Fruit fly (Drosophila melanogaster) whole organism, embryonic: ENCODE data around the gene mAChR-C.

Source experiments
- Asciz ChIP-seq: fragments of 200-800 bp; sonication (Bioruptor generic); optimal IDR thresholded peaks from 2 replicates; lab custom pipeline; 2017; ENCODE audit warnings: missing biosample characterization, mild to moderate bottlenecking, missing genetic modification characterization, missing genetic modification reagents
- CG10267 ChIP-seq: fragments of 200-800 bp; sonication (Bioruptor generic); optimal IDR thresholded peaks from 2 replicates; lab custom pipeline; 2018; ENCODE audit warnings: missing biosample characterization, mild to moderate bottlenecking, missing genetic modification characterization, moderate library complexity
- CG10321 ChIP-seq: fragments of 200-800 bp; sonication (Bioruptor generic); IDR thresholded peaks from 2 replicates; pipeline ENCODE4 v1.3.6; 2022; ENCODE audit warnings: missing biosample characterization, missing genetic modification characterization
- CG10462 ChIP-seq: fragments of 200-800 bp; sonication (Bioruptor generic); optimal IDR thresholded peaks from 2 replicates; lab custom pipeline; 2016; ENCODE audit warnings: missing biosample characterization, missing genetic modification characterization
- CG11456 ChIP-seq: fragments of 200-800 bp; sonication (Bioruptor generic); IDR thresholded peaks from 3 replicates; pipeline ENCODE4 v1.3.6; 2022; ENCODE audit warnings: missing biosample characterization, missing genetic modification characterization
- CG11696 ChIP-seq: fragments of 200-800 bp; sonication (Bioruptor generic); IDR thresholded peaks from 2 replicates; pipeline ENCODE4 v1.3.6; 2022; ENCODE audit warnings: missing biosample characterization, missing genetic modification characterization
- CG14014 ChIP-seq: fragments of 200-800 bp; sonication (Bioruptor generic); IDR thresholded peaks from 2 replicates; pipeline ENCODE4 v1.3.6; 2022; ENCODE audit warnings: missing biosample characterization, missing genetic modification characterization
- CG14441 ChIP-seq: fragments of 200-800 bp; sonication (Bioruptor generic); IDR thresholded peaks from 2 replicates; pipeline ENCODE4 v1.3.6; 2022; ENCODE audit warnings: missing biosample characterization, missing genetic modification characterization
- CG2678 ChIP-seq: fragments of 200-800 bp; sonication (Bioruptor generic); optimal IDR thresholded peaks from 3 replicates; lab custom pipeline; 2019; ENCODE audit warnings: missing biosample characterization, mild to moderate bottlenecking, missing genetic modification characterization, moderate library complexity
- CG32772 ChIP-seq: fragments of 200-800 bp; sonication (Bioruptor generic); IDR thresholded peaks from 2 replicates; pipeline ENCODE4 v1.3.6; 2022; ENCODE audit warnings: missing biosample characterization, missing genetic modification characterization
- CG3281 ChIP-seq: fragments of 200-800 bp; sonication (Bioruptor generic); optimal IDR thresholded peaks from 3 replicates; lab custom pipeline; 2017; ENCODE audit warnings: missing biosample characterization, mild to moderate bottlenecking, missing genetic modification characterization
- CG8924 ChIP-seq: fragments of 200-800 bp; optimal IDR thresholded peaks from 3 replicates; lab custom pipeline; 2019; ENCODE audit warnings: missing biosample characterization, mild to moderate bottlenecking, missing genetic modification characterization, moderate library complexity
- Deaf1 ChIP-seq: fragments of 200-800 bp; optimal IDR thresholded peaks from 3 replicates; lab custom pipeline; 2019; ENCODE audit warnings: missing biosample characterization, mild to moderate bottlenecking, missing genetic modification characterization, moderate library complexity
- E2f2 ChIP-seq: fragments of 200-800 bp; sonication (Bioruptor generic); IDR thresholded peaks from 2 replicates; pipeline ENCODE4 v1.3.6; 2022; ENCODE audit warnings: missing biosample characterization, missing genetic modification characterization
- Fer3 ChIP-seq: fragments of 200-800 bp; sonication (Bioruptor generic); optimal IDR thresholded peaks from 2 replicates; lab custom pipeline; 2018; ENCODE audit warnings: missing biosample characterization, mild to moderate bottlenecking, missing genetic modification characterization, moderate library complexity
- Gsc ChIP-seq: fragments of 200-800 bp; sonication (Bioruptor generic); IDR thresholded peaks from 2 replicates; pipeline ENCODE4 v1.3.6; 2022; ENCODE audit warnings: missing biosample characterization, missing genetic modification characterization
- Hmr ChIP-seq: fragments of 200-800 bp; sonication (Bioruptor generic); optimal IDR thresholded peaks from 3 replicates; lab custom pipeline; 2017; ENCODE audit warnings: mild to moderate bottlenecking, missing biosample characterization, missing genetic modification reagents, missing genetic modification characterization
- MBD-R2 ChIP-seq: fragments of 200-800 bp; sonication (Bioruptor generic); IDR thresholded peaks from 2 replicates; pipeline ENCODE4 v1.3.6; 2022; ENCODE audit warnings: missing biosample characterization, missing genetic modification characterization
- Meics ChIP-seq: fragments of 200-800 bp; sonication (Bioruptor generic); optimal IDR thresholded peaks from 2 replicates; lab custom pipeline; 2017; ENCODE audit warnings: missing biosample characterization, mild to moderate bottlenecking, missing genetic modification characterization
- NFAT ChIP-seq: fragments of 200-800 bp; sonication (Bioruptor generic); IDR thresholded peaks from 2 replicates; pipeline ENCODE4 v1.3.6; 2022; ENCODE audit warnings: missing biosample characterization, missing genetic modification characterization
- Neu2 ChIP-seq: fragments of 200-800 bp; sonication (Bioruptor generic); optimal IDR thresholded peaks from 3 replicates; lab custom pipeline; 2016; ENCODE audit warnings: missing biosample characterization, missing genetic modification characterization, borderline replicate concordance
- Oli ChIP-seq: fragments of 200-800 bp; sonication (Bioruptor generic); optimal IDR thresholded peaks from 2 replicates; lab custom pipeline; 2018; ENCODE audit warnings: missing biosample characterization, mild to moderate bottlenecking, missing genetic modification characterization, moderate library complexity
- Optix ChIP-seq: fragments of 200-800 bp; sonication (Bioruptor generic); IDR thresholded peaks from 3 replicates; pipeline ENCODE4 v1.3.6; 2022; ENCODE audit warnings: missing biosample characterization, missing genetic modification characterization
- Rfx ChIP-seq: fragments of 200-800 bp; sonication (Bioruptor generic); IDR thresholded peaks from 2 replicates; pipeline ENCODE4 v1.3.6; 2022; ENCODE audit warnings: missing biosample characterization, missing genetic modification characterization
- Spps ChIP-seq: fragments of 200-800 bp; sonication (Bioruptor generic); optimal IDR thresholded peaks from 2 replicates; lab custom pipeline; 2018; ENCODE audit warnings: missing biosample characterization, mild to moderate bottlenecking, missing genetic modification characterization
- Ssrp ChIP-seq: fragments of 200-800 bp; sonication (Bioruptor generic); optimal IDR thresholded peaks from 2 replicates; lab custom pipeline; 2018; ENCODE audit warnings: missing biosample characterization, mild to moderate bottlenecking, missing genetic modification characterization, moderate library complexity
- Xbp1 ChIP-seq: fragments of 200-800 bp; sonication (Bioruptor generic); optimal IDR thresholded peaks from 3 replicates; lab custom pipeline; 2016; ENCODE audit warnings: missing biosample characterization, mild to moderate bottlenecking, missing genetic modification characterization
- chinmo ChIP-seq: fragments of 200-800 bp; sonication (Bioruptor generic); IDR thresholded peaks from 4 replicates; pipeline ENCODE4 v1.3.6; 2022; ENCODE audit warnings: missing biosample characterization, missing genetic modification characterization; ENCODE audit not compliant: partially characterized antibody
- danr ChIP-seq: fragments of 200-800 bp; sonication (Bioruptor generic); IDR thresholded peaks from 2 replicates; pipeline ENCODE4 v1.3.6; 2022; ENCODE audit warnings: missing biosample characterization, missing genetic modification characterization
- disco-r ChIP-seq: fragments of 200-800 bp; sonication (Bioruptor generic); optimal IDR thresholded peaks from 2 replicates; lab custom pipeline; 2016; ENCODE audit warnings: missing biosample characterization, missing genetic modification characterization
- dm ChIP-seq: fragments of 200-800 bp; sonication (Bioruptor generic); optimal IDR thresholded peaks from 3 replicates; lab custom pipeline; 2016; ENCODE audit warnings: missing biosample characterization, missing genetic modification characterization
- dpn ChIP-seq, 2 experiments: fragments of 200-800 bp; sonication (Bioruptor generic); optimal IDR thresholded peaks; 3 replicates each; lab custom pipeline; 2016; ENCODE audit warnings: missing biosample characterization in 2 of 2, missing genetic modification characterization in 2 of 2
- fd3F ChIP-seq: fragments of 200-800 bp; sonication (Bioruptor generic); optimal IDR thresholded peaks from 2 replicates; lab custom pipeline; 2018; ENCODE audit warnings: missing biosample characterization, mild to moderate bottlenecking, missing genetic modification characterization, moderate library complexity
- fd64A ChIP-seq: fragments of 200-800 bp; sonication (Bioruptor generic); optimal IDR thresholded peaks from 3 replicates; lab custom pipeline; 2018; ENCODE audit warnings: missing biosample characterization, mild to moderate bottlenecking, missing genetic modification characterization
- fd96Cb ChIP-seq: fragments of 200-800 bp; sonication (Bioruptor generic); optimal IDR thresholded peaks from 2 replicates; lab custom pipeline; 2018; ENCODE audit warnings: missing biosample characterization, mild to moderate bottlenecking, missing genetic modification characterization, moderate library complexity
- gsb ChIP-seq: fragments of 200-800 bp; sonication (Bioruptor generic); IDR thresholded peaks from 2 replicates; pipeline ENCODE4 v1.3.6; 2022; ENCODE audit warnings: missing biosample characterization, missing genetic modification characterization
- hb ChIP-seq: fragments of 200-800 bp; sonication (Bioruptor generic); IDR thresholded peaks from 3 replicates; pipeline ENCODE4 v1.3.6; 2022; ENCODE audit warnings: missing biosample characterization, missing genetic modification characterization; ENCODE audit not compliant: partially characterized antibody
- hkb ChIP-seq, 2 experiments: fragments of 200-800 bp in 1 of 2; fragments of >200 bp in 1 of 2; sonication (Bioruptor generic) in 1 of 2; IDR thresholded peaks in 1 of 2; optimal IDR thresholded peaks in 1 of 2; 2 replicates each; pipeline versions ENCODE4 v1.3.6 to Lab custom; 2017 to 2022; ENCODE audit warnings: missing biosample characterization in 1 of 2, missing genetic modification characterization in 1 of 2
- nerfin-1 ChIP-seq: fragments of 200-800 bp; sonication (Bioruptor generic); optimal IDR thresholded peaks from 3 replicates; lab custom pipeline; 2019; ENCODE audit warnings: missing biosample characterization, mild to moderate bottlenecking, missing genetic modification characterization, moderate library complexity
- pnt ChIP-seq: fragments of 200-800 bp; sonication (Bioruptor generic); optimal IDR thresholded peaks from 3 replicates; lab custom pipeline; 2016; ENCODE audit warnings: missing biosample characterization, missing genetic modification characterization
- pros ChIP-seq: fragments of 200-800 bp; sonication (Bioruptor generic); optimal IDR thresholded peaks from 3 replicates; lab custom pipeline; 2019; ENCODE audit warnings: missing biosample characterization, mild to moderate bottlenecking, missing genetic modification characterization, moderate library complexity
- shn ChIP-seq: fragments of 200-800 bp; sonication (Bioruptor generic); optimal IDR thresholded peaks from 3 replicates; lab custom pipeline; 2016; ENCODE audit warnings: missing biosample characterization, missing genetic modification characterization
- sna ChIP-seq: fragments of 200-800 bp; sonication (Bioruptor generic); IDR thresholded peaks from 2 replicates; pipeline ENCODE4 v1.3.6; 2022; ENCODE audit warnings: missing biosample characterization, missing genetic modification characterization; ENCODE audit not compliant: partially characterized antibody
- so ChIP-seq: fragments of 200-800 bp; sonication (Bioruptor generic); IDR thresholded peaks from 3 replicates; pipeline ENCODE4 v1.3.6; 2022; ENCODE audit warnings: missing biosample characterization, missing genetic modification characterization
- stwl ChIP-seq: fragments of 200-800 bp; sonication (Bioruptor generic); optimal IDR thresholded peaks from 3 replicates; lab custom pipeline; 2018; ENCODE audit warnings: missing biosample characterization, mild to moderate bottlenecking, missing genetic modification characterization, moderate library complexity
- vfl ChIP-seq: fragments of 200-800 bp; sonication (Bioruptor generic); optimal IDR thresholded peaks from 2 replicates; lab custom pipeline; 2016; ENCODE audit warnings: missing biosample characterization, missing genetic modification characterization
- wek ChIP-seq: fragments of 200-800 bp; sonication (Bioruptor generic); optimal IDR thresholded peaks from 3 replicates; lab custom pipeline; 2018; ENCODE audit warnings: missing biosample characterization, mild to moderate bottlenecking, missing genetic modification characterization, moderate library complexity

mAChR-C gene

DNA sequence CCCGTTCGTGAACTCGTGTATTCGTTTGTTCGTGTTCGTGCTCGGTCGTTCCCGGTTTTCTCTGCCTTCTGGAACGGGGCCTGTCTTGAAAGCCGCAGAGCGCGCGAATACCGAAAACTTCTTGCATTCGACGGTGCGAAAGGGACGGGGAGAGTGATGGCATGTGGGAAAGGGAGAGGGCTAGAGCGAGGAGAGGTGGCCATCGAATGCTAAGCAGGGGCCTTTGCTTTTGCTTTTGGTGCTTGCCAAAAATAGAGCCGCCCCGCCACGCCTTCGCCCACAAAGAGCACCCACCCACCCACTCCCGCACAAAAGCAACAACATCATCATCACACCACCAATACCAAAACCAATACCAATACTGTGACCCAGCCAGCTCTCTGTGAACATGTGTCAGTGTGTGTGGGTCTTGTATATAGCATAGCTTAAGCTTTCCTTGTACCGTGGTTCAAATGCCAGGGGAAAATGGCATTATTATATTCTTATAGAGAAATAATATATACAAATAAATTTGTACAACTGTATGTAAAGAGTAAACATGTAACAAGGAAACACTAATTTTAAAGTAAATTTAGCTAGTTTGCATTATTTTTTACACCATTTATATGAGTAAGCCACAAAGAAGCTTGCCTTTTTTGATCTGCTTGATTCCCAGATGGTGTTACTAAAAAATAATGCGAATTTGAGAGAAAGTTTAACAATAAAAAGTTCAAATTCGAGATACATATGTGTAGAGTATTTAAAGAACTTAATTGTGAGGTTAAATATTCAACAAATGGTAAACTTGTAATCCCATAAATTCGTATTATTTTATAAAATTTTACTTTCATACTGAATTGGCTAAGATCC lies 34.9 kb upstream of the mAChR-C start, which contains the start of gene CG14434 (continued):
- TF ChIP-seq CG10462 (GFP tag; lab: Kevin White, UChicago): peak; percentile 70
- no peak for TF ChIP-seq MBD-R2
- TF ChIP-seq CG10321 (GFP tag; lab: Robert Waterston, UW): peak; percentile 14; the same call in 1 of the 2 replicates
- TF ChIP-seq sna (GFP tag; lab: Robert Waterston, UW): no peak
- TF ChIP-seq chinmo (GFP tag; lab: Robert Waterston, UW): peak; percentile 61; the same call in 1 of the 4 replicates
- TF ChIP-seq Asciz (GFP tag; lab: Kevin White, UChicago): peak; percentile 79
- TF ChIP-seq wek: no peak
- TF ChIP-seq gsb (GFP tag; lab: Robert Waterston, UW): no peak
- TF ChIP-seq fd3F (GFP tag; lab: Kevin White, UChicago): peak; percentile 65
- TF ChIP-seq hkb (optimal IDR thresholded peaks at IDR 0.05; lab: Kevin White, UChicago): no peak
- TF ChIP-seq hkb (GFP tag; IDR thresholded peaks at IDR 0.05; lab: Robert Waterston, UW): peak; percentile 39; the same call in 1 of the 2 replicates
- TF ChIP-seq E2f2: peak; percentile 41; the same call in 1 of the 2 replicates
- no peak for TF ChIP-seq fd64A (GFP tag; lab: Kevin White, UChicago)
- TF ChIP-seq CG14014 (GFP tag; lab: Robert Waterston, UW): 0 out of 2 replicates have a peak, but pooled peaks have one; percentile 6
- TF ChIP-seq fd96Cb (tag; lab: Kevin White, UChicago): peak; percentile 86
- TF ChIP-seq Fer3: peak; percentile 53
- peak; percentile 78 for TF ChIP-seq CG10267 (tag; lab: Kevin White, UChicago)
- TF ChIP-seq nerfin-1 (tag; lab: Kevin White, UChicago): peak; percentile 88
- TF ChIP-seq Deaf1 (tag; lab: Kevin White, UChicago): peak; percentile 96
- TF ChIP-seq CG2678 (tag; lab: Kevin White, UChicago): peak; percentile 92
- TF ChIP-seq Oli: peak; percentile 91
- no peak for TF ChIP-seq stwl
- peak; percentile 82 for TF ChIP-seq CG3281
- no peak; the same call in 2 of the 3 replicates for TF ChIP-seq CG11456
- TF ChIP-seq pros (GFP tag; lab: Kevin White, UChicago): no peak
- TF ChIP-seq so: peak; percentile 45; the same call in 1 of the 3 replicates
- TF ChIP-seq Optix (GFP tag; lab: Robert Waterston, UW): no peak
- peak; percentile 88 for TF ChIP-seq Meics (GFP tag; lab: Kevin White, UChicago)
- TF ChIP-seq vfl (GFP tag; lab: Kevin White, UChicago): peak; percentile 1
- TF ChIP-seq Gsc: no peak
- peak; percentile 44 for TF ChIP-seq disco-r (GFP tag; lab: Kevin White, UChicago)
- peak; percentile 38; the same call in 1 of the 2 replicates for TF ChIP-seq NFAT (GFP tag; lab: Robert Waterston, UW)
- peak; percentile 64 to 76 for TF ChIP-seq dpn (GFP tag; optimal IDR thresholded peaks at IDR 0.05; lab: Kevin White, UChicago)
- no peak for TF ChIP-seq CG11696 (GFP tag; lab: Robert Waterston, UW)
- 0 out of 2 replicates have a peak, but pooled peaks have one; percentile 20 for TF ChIP-seq danr (GFP tag; lab: Robert Waterston, UW)
- peak; percentile 64 for TF ChIP-seq Spps (tag; lab: Kevin White, UChicago)
- peak; percentile 41 for TF ChIP-seq shn (GFP tag; lab: Kevin White, UChicago)
- TF ChIP-seq CG32772 (GFP tag; lab: Robert Waterston, UW): 0 out of 2 replicates have a peak, but pooled peaks have one; percentile 44
- peak; percentile 22; the same call in 1 of the 2 replicates for TF ChIP-seq CG14441
- TF ChIP-seq hb (GFP tag; lab: Robert Waterston, UW): no peak
- TF ChIP-seq Rfx (GFP tag; lab: Robert Waterston, UW): 0 out of 2 replicates have a peak, but pooled peaks have one; percentile 28
- TF ChIP-seq CG8924 (tag; lab: Kevin White, UChicago): peak; percentile 82
- TF ChIP-seq Neu2 (GFP tag; lab: Kevin White, UChicago): no peak
- TF ChIP-seq Ssrp (tag; lab: Kevin White, UChicago): peak; percentile 88
- peak; percentile 82 for TF ChIP-seq Xbp1 (GFP tag; lab: Kevin White, UChicago)
- TF ChIP-seq dm (GFP tag; lab: Kevin White, UChicago): no peak
- TF ChIP-seq Hmr: peak; percentile 73
- TF ChIP-seq pnt (GFP tag; lab: Kevin White, UChicago): no peak
